Worm (Caenorhabditis elegans) whole organism, L4 larva: Measurements from ENCODE around the gene haao-1.
A peak's percentile ranks its signal among the peaks of the same experiment; 100 is the strongest.

Source experiments
- F44E2.7 ChIP-seq: fragments of 200-800 bp; sonication (Bioruptor generic); IDR thresholded peaks from 2 replicates; pipeline ENCODE4 v2.1.2; 2022; ENCODE audit warnings: missing genetic modification characterization, missing compliant biosample characterization
- R02D3.7 ChIP-seq: fragments of 150-350 bp; sonication (generic microtip); optimal IDR thresholded peaks from 3 replicates; lab custom pipeline; 2014; ENCODE audit warnings: missing biosample characterization, missing genetic modification characterization
- Y105C5A.15 ChIP-seq: fragments of 200-800 bp; sonication (Bioruptor generic); IDR thresholded peaks from 2 replicates; pipeline ENCODE4 v1.3.6; 2022; ENCODE audit warnings: missing genetic modification characterization, missing compliant biosample characterization
- ceh-82 ChIP-seq: sonication (generic microtip); optimal IDR thresholded peaks from 2 replicates; lab custom pipeline; 2017; ENCODE audit warnings: missing biosample characterization, missing genetic modification characterization
- lin-15B ChIP-seq: fragments of 150-350 bp; sonication (generic microtip); optimal IDR thresholded peaks from 3 replicates; lab custom pipeline; 2014; ENCODE audit warnings: missing biosample characterization, missing genetic modification characterization
- mdl-1 ChIP-seq, 2 experiments: fragments of 150-350 bp in 1 of 2; sonication (generic microtip) in 1 of 2; optimal IDR thresholded peaks; 2 replicates each; lab custom pipeline; 2014 to 2017; ENCODE audit warnings: missing biosample characterization in 2 of 2, missing genetic modification characterization in 2 of 2
- nhr-42 ChIP-seq: fragments of 200-800 bp; sonication (Bioruptor generic); IDR thresholded peaks from 2 replicates; pipeline ENCODE4 v1.3.6; 2022; ENCODE audit warnings: missing genetic modification characterization, missing compliant biosample characterization
- tag-97 ChIP-seq: fragments of 200-800 bp; sonication (Bioruptor generic); IDR thresholded peaks from 2 replicates; pipeline ENCODE4 v1.3.6; 2022; ENCODE audit warnings: missing genetic modification characterization, missing compliant biosample characterization
- zfp-2 ChIP-seq: sonication (generic microtip); optimal IDR thresholded peaks from 2 replicates; lab custom pipeline; 2016; ENCODE audit warnings: mild to moderate bottlenecking, missing genetic modification characterization, missing compliant biosample characterization
- ztf-11 ChIP-seq: fragments of 150-350 bp; optimal IDR thresholded peaks from 2 replicates; lab custom pipeline; 2014; ENCODE audit warnings: missing biosample characterization, missing genetic modification characterization
- ztf-7 ChIP-seq: fragments of 150-350 bp; optimal IDR thresholded peaks from 2 replicates; lab custom pipeline; 2014; ENCODE audit warnings: missing biosample characterization, missing genetic modification characterization

- TF ChIP-seq ztf-7 (no peak), mdl-1 (tag; optimal IDR thresholded peaks at IDR 0.05; lab: Kevin White, UChicago) (peak in 1 of 2 experiments; percentile 11), zfp-2 (tag; lab: Kevin White, UChicago) (no peak), nhr-42 (GFP tag; lab: Robert Waterston, UW) (0 out of 2 replicates have a peak, but pooled peaks have one; percentile 27), tag-97 (GFP tag; lab: Robert Waterston, UW) (no peak), ceh-82 (no peak), ztf-11 (tag; lab: Kevin White, UChicago) (no peak), lin-15B (tag; lab: Kevin White, UChicago) (no peak), Y105C5A.15 (no peak), R02D3.7 (tag; lab: Kevin White, UChicago) (no peak), F44E2.7 (GFP tag; lab: Robert Waterston, UW) (no peak)
Observed at ce11 chrV:9545238-9545709, 40.6 kb downstream of the haao-1 start, which contains the start of the genes his-35 and his-41.
